Worm (Caenorhabditis elegans) whole organism, L1 larva: Measurements from ENCODE around the gene ptp-5.2.

Experiments
- nhr-237 ChIP-seq: fragments of 150-350 bp; optimal IDR thresholded peaks from 2 replicates; lab custom pipeline; 2014; ENCODE audit warnings: missing biosample characterization, missing genetic modification characterization
- tbx-2 ChIP-seq: sonication (generic microtip); optimal IDR thresholded peaks from 2 replicates; lab custom pipeline; 2016; ENCODE audit warnings: missing genetic modification characterization, missing compliant biosample characterization
- unc-62 ChIP-seq: fragments of 150-350 bp; optimal IDR thresholded peaks from 2 replicates; lab custom pipeline; 2014; ENCODE audit warnings: missing biosample characterization, missing genetic modification reagents, missing genetic modification characterization

ce11 chrIV:14769218-14769835 is 8.6 kb upstream of the ptp-5.2 start, which contains the start of gene Y57G11C.43:
- no peak for TF ChIP-seq tbx-2 (tag; lab: Kevin White, UChicago)
- no peak for TF ChIP-seq unc-62 (GFP tag; lab: Kevin White, UChicago)
- TF ChIP-seq nhr-237 (tag; lab: Kevin White, UChicago), result no peak
